Worm (Caenorhabditis elegans): ENCODE data around the gene spe-29.

ce11 chrIV:9884257-9884656 is 49.4 kb upstream of the spe-29 start, which contains the start of the genes prp-18 and mccc-1:
- TF ChIP-seq unc-62 (GFP tag; optimal IDR thresholded peaks at IDR 0.05 in 1 of 2), result no peak
- no peak for TF ChIP-seq unc-62 (tag; optimal IDR thresholded peaks at IDR 0.05)
- no peak for TF ChIP-seq lsy-2 (tag; optimal IDR thresholded peaks at IDR 0.05)
- no peak for TF ChIP-seq snpc-4 (tag; optimal IDR thresholded peaks at IDR 0.05)
- TF ChIP-seq ZK337.2 (GFP tag; IDR thresholded peaks at IDR 0.05), result no peak
